Fruit fly (Drosophila melanogaster) whole organism, embryonic: Measurements from ENCODE around the gene caz.

Experiments used
- CG10321 ChIP-seq: fragments of 200-800 bp; sonication (Bioruptor generic); IDR thresholded peaks from 2 replicates; pipeline ENCODE4 v1.3.6; 2022; ENCODE audit warnings: missing biosample characterization, missing genetic modification characterization
- CG10366 ChIP-seq: fragments of 200-800 bp; sonication (Bioruptor generic); IDR thresholded peaks from 2 replicates; pipeline ENCODE4 v1.3.6; 2022; ENCODE audit warnings: missing biosample characterization, missing genetic modification characterization
- CG10959 ChIP-seq: fragments of 200-800 bp; sonication (Bioruptor generic); IDR thresholded peaks from 2 replicates; pipeline ENCODE4 v1.3.6; 2022; ENCODE audit warnings: missing biosample characterization, missing genetic modification characterization
- CG11093 ChIP-seq: fragments of 200-800 bp; sonication (Bioruptor generic); IDR thresholded peaks from 3 replicates; pipeline ENCODE4 v1.3.6; 2022; ENCODE audit warnings: missing biosample characterization, missing genetic modification characterization
- CG12391 ChIP-seq: fragments of 200-800 bp; sonication (Bioruptor generic); optimal IDR thresholded peaks from 3 replicates; lab custom pipeline; 2018; ENCODE audit warnings: missing biosample characterization, mild to moderate bottlenecking, missing genetic modification characterization, moderate library complexity
- CG14667 ChIP-seq: fragments of 200-800 bp; sonication (Bioruptor generic); IDR thresholded peaks from 2 replicates; pipeline ENCODE4 v1.3.6; 2022; ENCODE audit warnings: missing biosample characterization, missing genetic modification characterization
- CG15011 ChIP-seq: fragments of 200-800 bp; sonication (Bioruptor generic); optimal IDR thresholded peaks from 3 replicates; lab custom pipeline; 2018; ENCODE audit warnings: missing biosample characterization, mild to moderate bottlenecking, missing genetic modification characterization
- CG15514 ChIP-seq: fragments of 200-800 bp; sonication (Bioruptor generic); optimal IDR thresholded peaks from 3 replicates; lab custom pipeline; 2017; ENCODE audit warnings: missing biosample characterization, missing genetic modification characterization, mild to moderate bottlenecking, moderate library complexity, missing genetic modification reagents
- CG16779 ChIP-seq: fragments of 200-800 bp; sonication (Bioruptor generic); IDR thresholded peaks from 2 replicates; pipeline ENCODE4 v1.3.6; 2022; ENCODE audit warnings: missing biosample characterization, missing genetic modification characterization
- CG31441 ChIP-seq: fragments of 200-800 bp; sonication (Bioruptor generic); IDR thresholded peaks from 2 replicates; pipeline ENCODE4 v1.3.6; 2022; ENCODE audit warnings: missing biosample characterization, missing genetic modification characterization
- CG32772 ChIP-seq: fragments of 200-800 bp; sonication (Bioruptor generic); IDR thresholded peaks from 2 replicates; pipeline ENCODE4 v1.3.6; 2022; ENCODE audit warnings: missing biosample characterization, missing genetic modification characterization
- CG4404 ChIP-seq: fragments of 200-800 bp; sonication (Bioruptor generic); IDR thresholded peaks from 2 replicates; pipeline ENCODE4 v1.3.6; 2022; ENCODE audit warnings: missing biosample characterization, missing genetic modification characterization
- CG7928 ChIP-seq: fragments of 200-800 bp; sonication (Bioruptor generic); optimal IDR thresholded peaks from 2 replicates; lab custom pipeline; 2017; ENCODE audit warnings: missing biosample characterization, mild to moderate bottlenecking, missing genetic modification characterization
- CTCF ChIP-seq: fragments of 200-800 bp; sonication (Bioruptor generic); optimal IDR thresholded peaks from 2 replicates; lab custom pipeline; 2017; ENCODE audit warnings: missing biosample characterization, mild to moderate bottlenecking, missing genetic modification characterization, moderate library complexity
- Dll ChIP-seq: fragments of 200-800 bp; sonication (Bioruptor generic); IDR thresholded peaks from 4 replicates; pipeline ENCODE4 v1.3.6; 2022; ENCODE audit warnings: missing biosample characterization, missing genetic modification characterization; ENCODE audit not compliant: partially characterized antibody
- E2f1 ChIP-seq: fragments of 200-800 bp; sonication (Bioruptor generic); IDR thresholded peaks from 2 replicates; pipeline ENCODE4 v1.3.6; 2022; ENCODE audit warnings: missing biosample characterization, missing genetic modification characterization
- HmgD ChIP-seq: fragments of 200-800 bp; sonication (Bioruptor generic); optimal IDR thresholded peaks from 3 replicates; lab custom pipeline; 2016; ENCODE audit warnings: missing biosample characterization, missing genetic modification characterization
- HmgZ ChIP-seq: fragments of 200-800 bp; sonication (Bioruptor generic); optimal IDR thresholded peaks from 2 replicates; lab custom pipeline; 2018; ENCODE audit warnings: missing biosample characterization, mild to moderate bottlenecking, missing genetic modification characterization
- Hmx ChIP-seq: fragments of 200-800 bp; sonication (Bioruptor generic); optimal IDR thresholded peaks from 2 replicates; lab custom pipeline; 2016; ENCODE audit warnings: missing biosample characterization, missing genetic modification characterization
- Hr39 ChIP-seq: fragments of >200 bp; optimal IDR thresholded peaks from 2 replicates; lab custom pipeline; 2017
- Max ChIP-seq: fragments of 200-800 bp; sonication (Bioruptor generic); optimal IDR thresholded peaks from 2 replicates; lab custom pipeline; 2016; ENCODE audit warnings: missing biosample characterization, mild to moderate bottlenecking, missing genetic modification characterization
- Myb ChIP-seq: fragments of 200-800 bp; sonication (Bioruptor generic); optimal IDR thresholded peaks from 2 replicates; lab custom pipeline; 2016; ENCODE audit warnings: missing biosample characterization, missing genetic modification characterization
- NK7.1 ChIP-seq: fragments of 200-800 bp; sonication (Bioruptor generic); optimal IDR thresholded peaks from 3 replicates; lab custom pipeline; 2016; ENCODE audit warnings: missing biosample characterization, missing genetic modification characterization
- PHDP ChIP-seq: fragments of 200-800 bp; sonication (Bioruptor generic); optimal IDR thresholded peaks from 3 replicates; lab custom pipeline; 2018; ENCODE audit warnings: missing biosample characterization, mild to moderate bottlenecking, missing genetic modification characterization, moderate library complexity
- Rfx ChIP-seq: fragments of 200-800 bp; sonication (Bioruptor generic); IDR thresholded peaks from 2 replicates; pipeline ENCODE4 v1.3.6; 2022; ENCODE audit warnings: missing biosample characterization, missing genetic modification characterization
- Six4 ChIP-seq: fragments of 200-800 bp; sonication (Bioruptor generic); optimal IDR thresholded peaks from 2 replicates; lab custom pipeline; 2016; ENCODE audit warnings: missing biosample characterization, missing genetic modification characterization
- Sry-β ChIP-seq: fragments of 200-800 bp; sonication (Bioruptor generic); optimal IDR thresholded peaks from 2 replicates; lab custom pipeline; 2018; ENCODE audit warnings: missing biosample characterization, mild to moderate bottlenecking, missing genetic modification characterization, moderate library complexity
- Sry-δ ChIP-seq: fragments of 200-800 bp; sonication (Bioruptor generic); optimal IDR thresholded peaks from 2 replicates; lab custom pipeline; 2016; ENCODE audit warnings: missing biosample characterization, missing genetic modification characterization
- Taf1 ChIP-seq: fragments of 200-800 bp; sonication (Bioruptor generic); IDR thresholded peaks from 2 replicates; pipeline ENCODE4 v1.3.6; 2022; ENCODE audit warnings: missing biosample characterization, missing genetic modification characterization
- Vsx1 ChIP-seq: fragments of 200-800 bp; sonication (Bioruptor generic); optimal IDR thresholded peaks from 2 replicates; lab custom pipeline; 2017; ENCODE audit warnings: missing biosample characterization, mild to moderate bottlenecking, missing genetic modification characterization, missing genetic modification reagents
- croc ChIP-seq: fragments of 200-800 bp; sonication (Bioruptor generic); conservative IDR thresholded peaks from 3 replicates; pipeline ENCODE4 v1.3.6; 2022; ENCODE audit warnings: missing biosample characterization, missing genetic modification characterization
- dati ChIP-seq: fragments of 200-800 bp; sonication (Bioruptor generic); IDR thresholded peaks from 2 replicates; pipeline ENCODE4 v1.3.6; 2022; ENCODE audit warnings: missing biosample characterization, missing genetic modification characterization
- dmrt11E ChIP-seq: fragments of 200-800 bp; sonication (Bioruptor generic); optimal IDR thresholded peaks from 3 replicates; lab custom pipeline; 2018; ENCODE audit warnings: missing biosample characterization, mild to moderate bottlenecking, missing genetic modification characterization, moderate library complexity
- ems ChIP-seq: fragments of 200-800 bp; sonication (Bioruptor generic); optimal IDR thresholded peaks from 3 replicates; lab custom pipeline; 2016; ENCODE audit warnings: missing biosample characterization, missing genetic modification characterization
- gt ChIP-seq: fragments of 200-800 bp; sonication (Bioruptor generic); IDR thresholded peaks from 2 replicates; pipeline ENCODE4 v1.3.6; 2022; ENCODE audit warnings: missing biosample characterization, missing genetic modification characterization
- her ChIP-seq: fragments of 200-800 bp; sonication (Bioruptor generic); optimal IDR thresholded peaks from 2 replicates; lab custom pipeline; 2016; ENCODE audit warnings: missing biosample characterization, missing genetic modification characterization
- inv ChIP-seq: fragments of 200-800 bp; sonication (Bioruptor generic); IDR thresholded peaks from 2 replicates; pipeline ENCODE4 v1.3.6; 2022; ENCODE audit warnings: missing biosample characterization, missing genetic modification characterization; ENCODE audit not compliant: partially characterized antibody
- ken ChIP-seq: fragments of 200-800 bp; sonication (Bioruptor generic); IDR thresholded peaks from 3 replicates; pipeline ENCODE4 v1.3.6; 2022; ENCODE audit warnings: missing biosample characterization, missing genetic modification characterization
- luna ChIP-seq: fragments of 200-800 bp; sonication (Bioruptor generic); optimal IDR thresholded peaks from 2 replicates; lab custom pipeline; 2016; ENCODE audit warnings: missing biosample characterization, missing genetic modification characterization
- psq ChIP-seq: fragments of 200-800 bp; sonication (Bioruptor generic); optimal IDR thresholded peaks from 2 replicates; lab custom pipeline; 2017; ENCODE audit warnings: missing biosample characterization, missing genetic modification characterization
- sim ChIP-seq: fragments of 200-800 bp; sonication (Bioruptor generic); IDR thresholded peaks from 2 replicates; pipeline ENCODE4 v1.3.6; 2022; ENCODE audit warnings: missing biosample characterization, missing genetic modification characterization
- sna ChIP-seq: fragments of 200-800 bp; sonication (Bioruptor generic); IDR thresholded peaks from 2 replicates; pipeline ENCODE4 v1.3.6; 2022; ENCODE audit warnings: missing biosample characterization, missing genetic modification characterization; ENCODE audit not compliant: partially characterized antibody
- sr ChIP-seq: fragments of 200-800 bp; sonication (Bioruptor generic); IDR thresholded peaks from 3 replicates; pipeline ENCODE4 v1.3.6; 2022; ENCODE audit warnings: missing biosample characterization, missing genetic modification characterization
- stwl ChIP-seq: fragments of 200-800 bp; sonication (Bioruptor generic); optimal IDR thresholded peaks from 3 replicates; lab custom pipeline; 2018; ENCODE audit warnings: missing biosample characterization, mild to moderate bottlenecking, missing genetic modification characterization, moderate library complexity
- toy ChIP-seq: fragments of 200-800 bp; sonication (Bioruptor generic); IDR thresholded peaks from 2 replicates; pipeline ENCODE4 v1.3.6; 2022; ENCODE audit warnings: missing biosample characterization, missing genetic modification characterization
- twi ChIP-seq: fragments of 200-800 bp; optimal IDR thresholded peaks from 2 replicates; lab custom pipeline; 2019; ENCODE audit warnings: missing biosample characterization, mild to moderate bottlenecking, missing genetic modification characterization, moderate library complexity
- usp ChIP-seq: fragments of >200 bp; optimal IDR thresholded peaks from 2 replicates; lab custom pipeline; 2017; ENCODE audit warnings: missing biosample characterization, missing genetic modification characterization
- wek ChIP-seq: fragments of 200-800 bp; sonication (Bioruptor generic); optimal IDR thresholded peaks from 3 replicates; lab custom pipeline; 2018; ENCODE audit warnings: missing biosample characterization, mild to moderate bottlenecking, missing genetic modification characterization, moderate library complexity
- zfh1 ChIP-seq: fragments of 200-800 bp; sonication (Bioruptor generic); IDR thresholded peaks from 3 replicates; pipeline ENCODE4 v1.3.6; 2022; ENCODE audit warnings: missing biosample characterization, missing genetic modification characterization
- zfh2 ChIP-seq: fragments of 200-800 bp; sonication (Bioruptor generic); optimal IDR thresholded peaks from 2 replicates; lab custom pipeline; 2016; ENCODE audit warnings: missing biosample characterization, missing genetic modification characterization

caz gene

dm6 chrX:16320197-16320921 is 31.7 kb downstream of the caz start, which contains the start of gene Cyp1 (continued):
- TF ChIP-seq usp (GFP tag; lab: Kevin White, UChicago) (no peak), CG7928 (GFP tag; lab: Kevin White, UChicago) (no peak), zfh1 (GFP tag; lab: Robert Waterston, UW) (peak; percentile 70; the same call in 2 of the 3 replicates), CG14667 (peak; percentile 70), sna (GFP tag; lab: Robert Waterston, UW) (peak; percentile 49; the same call in 1 of the 2 replicates), CG15514 (GFP tag; lab: Kevin White, UChicago) (peak; percentile 88), Hr39 (lab: Kevin White, UChicago) (no peak), zfh2 (GFP tag; lab: Kevin White, UChicago) (peak; percentile 42), Vsx1 (GFP tag; lab: Kevin White, UChicago) (no peak), E2f1 (peak; percentile 60), CG12391 (peak; percentile 19), Rfx (GFP tag; lab: Robert Waterston, UW) (peak; percentile 74), CG15011 (GFP tag; lab: Kevin White, UChicago) (no peak), CG32772 (GFP tag; lab: Robert Waterston, UW) (peak; percentile 32; the same call in 1 of the 2 replicates), dmrt11E (tag; lab: Kevin White, UChicago) (peak; percentile 23), her (GFP tag; lab: Kevin White, UChicago) (peak; percentile 73), CG10321 (no peak), HmgD (peak; percentile 4), Max (GFP tag; lab: Kevin White, UChicago) (peak; percentile 6), sim (GFP tag; lab: Robert Waterston, UW) (peak; percentile 44; the same call in 1 of the 2 replicates), psq (GFP tag; lab: Kevin White, UChicago) (no peak), Myb (GFP tag; lab: Kevin White, UChicago) (peak; percentile 44), luna (GFP tag; lab: Kevin White, UChicago) (no peak), Sry-β (peak; percentile 13), CTCF (GFP tag; lab: Kevin White, UChicago) (no peak), ken (GFP tag; lab: Robert Waterston, UW) (peak; percentile 47; the same call in 1 of the 3 replicates), NK7.1 (no peak), croc (no peak), inv (peak; percentile 71; the same call in 1 of the 2 replicates), Dll (GFP tag; lab: Robert Waterston, UW) (peak; percentile 65; the same call in 3 of the 4 replicates), sr (GFP tag; lab: Robert Waterston, UW) (0 out of 3 replicates have a peak, but pooled peaks have one; percentile 35), CG10959 (GFP tag; lab: Robert Waterston, UW) (no peak), Six4 (no peak), dati (GFP tag; lab: Robert Waterston, UW) (0 out of 2 replicates have a peak, but pooled peaks have one; percentile 17), gt (peak; percentile 59), ems (no peak), Hmx (GFP tag; lab: Kevin White, UChicago) (no peak), stwl (tag; lab: Kevin White, UChicago) (peak; percentile 41), toy (GFP tag; lab: Robert Waterston, UW) (0 out of 2 replicates have a peak, but pooled peaks have one; percentile 8), CG31441 (peak; percentile 99), CG4404 (GFP tag; lab: Robert Waterston, UW) (0 out of 2 replicates have a peak, but pooled peaks have one; percentile 23), CG11093 (GFP tag; lab: Robert Waterston, UW) (0 out of 3 replicates have a peak, but pooled peaks have one; percentile 44), Taf1 (GFP tag; lab: Robert Waterston, UW) (peak; percentile 6; the same call in 1 of the 2 replicates), PHDP (tag; lab: Kevin White, UChicago) (peak; percentile 4), Sry-δ (peak; percentile 80), wek (GFP tag; lab: Kevin White, UChicago) (peak; percentile 48), twi (no peak), CG16779 (0 out of 2 replicates have a peak, but pooled peaks have one; percentile 40), HmgZ (tag; lab: Kevin White, UChicago) (peak; percentile 24), CG10366 (GFP tag; lab: Robert Waterston, UW) (peak; percentile 37)
